Worm (Caenorhabditis elegans): ENCODE results near the gene C12D5.9.

Gene C12D5.9

ce11 chrV:7686189-7686588 is 3.6 kb downstream of the C12D5.9 start, which contains the start of the genes nhr-94 and nhr-152 (continued):
- TF ChIP-seq mxl-3 (GFP tag; optimal IDR thresholded peaks at IDR 0.05) (peak; percentile 59), snpc-1.2 (GFP tag; IDR thresholded peaks at IDR 0.05) (no peak), lin-13 (GFP tag; optimal IDR thresholded peaks at IDR 0.05) (no peak), nhr-48 (tag; optimal IDR thresholded peaks at IDR 0.05) (no peak), nhr-28 (tag; optimal IDR thresholded peaks at IDR 0.05) (peak; percentile 46), jun-1 (tag; optimal IDR thresholded peaks at IDR 0.05) (no peak), Y5F2A.4 (GFP tag; optimal IDR thresholded peaks at IDR 0.05) (no peak), mxl-2 (GFP tag; conservative IDR thresholded peaks at IDR 0.05) (no peak), ceh-44 (GFP tag; IDR thresholded peaks at IDR 0.05) (no peak), fkh-10 (GFP tag; optimal IDR thresholded peaks at IDR 0.05) (no peak)

ce11 chrV:7683907-7684655 is 5.7 kb downstream of the C12D5.9 start, which contains the start of gene sre-11:
Gene sre-11, minus strand, starts transcription at chrV:7683957.
- TF ChIP-seq lin-15B (tag; optimal IDR thresholded peaks at IDR 0.05) (no peak), unc-62 (GFP tag; optimal IDR thresholded peaks at IDR 0.05 in 1 of 2) (peak in 1 of 2 experiments; percentile 68), unc-62 (tag; optimal IDR thresholded peaks at IDR 0.05) (no peak), ceh-32 (tag; optimal IDR thresholded peaks at IDR 0.05; ENCODE audit: poor library complexity) (no peak)

ce11 chrV:7681388-7681787 is 8.4 kb downstream of the C12D5.9 start, which contains the start of gene cyp-33A1:
Gene cyp-33A1, minus strand, starts transcription at chrV:7681459.
- TF ChIP-seq hlh-30 (tag; optimal IDR thresholded peaks at IDR 0.05; ENCODE audit: insufficient read depth): no peak
- TF ChIP-seq fkh-10 (GFP tag; optimal IDR thresholded peaks at IDR 0.05): no peak
- TF ChIP-seq nhr-10 (tag; optimal IDR thresholded peaks at IDR 0.05): no peak
- TF ChIP-seq zag-1 (tag; optimal IDR thresholded peaks at IDR 0.05): no peak
- TF ChIP-seq T20F7.1 (GFP tag; optimal IDR thresholded peaks at IDR 0.05): no peak
- peak; percentile 100 for TF ChIP-seq nhr-28 (tag; optimal IDR thresholded peaks at IDR 0.05)
- no peak for TF ChIP-seq skn-1 (tag; optimal IDR thresholded peaks at IDR 0.05)
- TF ChIP-seq daf-16 (GFP tag; optimal IDR thresholded peaks at IDR 0.05): no peak
- TF ChIP-seq daf-16 (tag; optimal IDR thresholded peaks at IDR 0.05): peak; percentile 88
- peak; percentile 51 for TF ChIP-seq dve-1 (tag; optimal IDR thresholded peaks at IDR 0.05; ENCODE audit: insufficient read depth)
- no peak for TF ChIP-seq zip-11 (GFP tag; IDR thresholded peaks at IDR 0.05)
- TF ChIP-seq mdl-1 (tag; optimal IDR thresholded peaks at IDR 0.05): peak in 1 of 2 experiments; percentile 27
- no peak for TF ChIP-seq lin-39 (tag; optimal IDR thresholded peaks at IDR 0.05)
- no peak for TF ChIP-seq spr-1 (tag; optimal IDR thresholded peaks at IDR 0.05)
- peak; percentile 15 for TF ChIP-seq mxl-3 (GFP tag; optimal IDR thresholded peaks at IDR 0.05)
- no peak for TF ChIP-seq ces-1 (GFP tag; optimal IDR thresholded peaks at IDR 0.05)
- no peak for TF ChIP-seq madf-5 (GFP tag; IDR thresholded peaks at IDR 0.05)
- TF ChIP-seq nhr-42 (GFP tag; IDR thresholded peaks at IDR 0.05): no peak
- TF ChIP-seq nhr-77 (tag; optimal IDR thresholded peaks at IDR 0.05): peak; percentile 38
- no peak for TF ChIP-seq lsy-2 (tag; optimal IDR thresholded peaks at IDR 0.05)

- no peak for TF ChIP-seq mep-1 (tag; optimal IDR thresholded peaks at IDR 0.05)
Observed at ce11 chrV:7675904-7676303, 13.9 kb downstream of the C12D5.9 start, which contains the start of gene C12D5.3. Gene C12D5.3, plus strand, starts transcription at chrV:7676204.

ce11 chrV:7672258-7672657 is 17.5 kb downstream of the C12D5.9 start, which contains the start of gene C12D5.4:
Gene C12D5.4, plus strand, starts transcription at chrV:7672558.
- TF ChIP-seq set-16 (GFP tag; IDR thresholded peaks at IDR 0.05): no peak
